Worm (Caenorhabditis elegans) whole organism, L1 larva: Measurements from ENCODE around the gene F40F9.10.

ENCODE experiments used
- C04F5.9 ChIP-seq: sonication (generic microtip); optimal IDR thresholded peaks from 2 replicates; lab custom pipeline; 2016; ENCODE audit warnings: missing genetic modification characterization, missing compliant biosample characterization
- C16A3.4 ChIP-seq: fragments of 150-350 bp; optimal IDR thresholded peaks from 2 replicates; lab custom pipeline; 2014; ENCODE audit warnings: missing biosample characterization, missing genetic modification characterization
- C34B4.2 ChIP-seq: sonication (generic microtip); optimal IDR thresholded peaks from 2 replicates; lab custom pipeline; 2017; ENCODE audit warnings: mild to moderate bottlenecking, missing genetic modification characterization, missing compliant biosample characterization
- F16B12.6 ChIP-seq: fragments of 150-350 bp; optimal IDR thresholded peaks from 2 replicates; lab custom pipeline; 2014; ENCODE audit warnings: missing biosample characterization, missing genetic modification characterization
- Y116A8C.19 ChIP-seq: sonication (generic microtip); optimal IDR thresholded peaks from 2 replicates; lab custom pipeline; 2016; ENCODE audit warnings: missing compliant biosample characterization, missing genetic modification characterization, borderline replicate concordance
- aha-1 ChIP-seq: fragments of 150-350 bp; optimal IDR thresholded peaks from 2 replicates; lab custom pipeline; 2014; ENCODE audit warnings: missing biosample characterization, missing genetic modification characterization
- alr-1 ChIP-seq: fragments of 200-800 bp; sonication (Bioruptor generic); optimal IDR thresholded peaks from 2 replicates; lab custom pipeline; 2018; ENCODE audit warnings: borderline replicate concordance, mild to moderate bottlenecking, missing genetic modification characterization, missing compliant biosample characterization
- ama-1 ChIP-seq: fragments of 150-350 bp; optimal IDR thresholded peaks from 2 replicates; lab custom pipeline; 2014
- blmp-1 ChIP-seq: fragments of 150-350 bp; optimal IDR thresholded peaks from 2 replicates; lab custom pipeline; 2014; ENCODE audit warnings: missing biosample characterization, missing genetic modification characterization
- ceh-82 ChIP-seq, 3 experiments: fragments of 150-350 bp in 1 of 3; sonication (generic microtip) in 2 of 3; optimal IDR thresholded peaks; 2 replicates each; lab custom pipeline; 2014 to 2017; ENCODE audit warnings: missing biosample characterization in 3 of 3, missing genetic modification characterization in 3 of 3
- ces-1 ChIP-seq: fragments of 150-350 bp; optimal IDR thresholded peaks from 2 replicates; lab custom pipeline; 2014; ENCODE audit warnings: missing biosample characterization, missing genetic modification reagents, missing genetic modification characterization
- dpl-1 ChIP-seq, 3 experiments: fragments of 150-350 bp in 2 of 3; sonication (generic microtip) in 1 of 3; optimal IDR thresholded peaks; 2 replicates each; lab custom pipeline; 2014 to 2017; ENCODE audit warnings: missing biosample characterization in 3 of 3, missing genetic modification characterization in 3 of 3, missing genetic modification reagents in 3 of 3
- dsc-1 ChIP-seq: sonication (generic microtip); optimal IDR thresholded peaks from 2 replicates; lab custom pipeline; 2016; ENCODE audit warnings: mild to moderate bottlenecking, missing genetic modification characterization, missing compliant biosample characterization
- efl-1 ChIP-seq, 4 experiments: fragments of 150-350 bp; optimal IDR thresholded peaks in 3 of 4; peaks in 1 of 4; 1 replicate in 1 of 4; 2 replicates in 3 of 4; lab custom pipeline; 2014; ENCODE audit warnings: missing biosample characterization in 2 of 4, missing genetic modification characterization in 2 of 4, missing genetic modification reagents in 2 of 4
- egl-13 ChIP-seq: sonication (generic microtip); optimal IDR thresholded peaks from 2 replicates; lab custom pipeline; 2016; ENCODE audit warnings: missing genotype, missing genetic modification reagents, missing genetic modification characterization, missing compliant biosample characterization
- elt-2 ChIP-seq: sonication (generic microtip); optimal IDR thresholded peaks from 2 replicates; lab custom pipeline; 2016; ENCODE audit warnings: missing genetic modification characterization, mild to moderate bottlenecking, inconsistent platforms, missing compliant biosample characterization, missing genetic modification reagents
- elt-3 ChIP-seq, 6 experiments: fragments of 150-350 bp in 1 of 6; sonication (generic microtip); optimal IDR thresholded peaks; 2 replicates each; lab custom pipeline; 2017 to 2018; ENCODE audit warnings: missing biosample characterization in 6 of 6, missing genetic modification characterization in 6 of 6, inconsistent platforms in 1 of 6
- fos-1 ChIP-seq: fragments of 150-350 bp; optimal IDR thresholded peaks from 2 replicates; lab custom pipeline; 2014; ENCODE audit warnings: missing biosample characterization, missing genetic modification characterization
- hlh-4 ChIP-seq: sonication (generic microtip); optimal IDR thresholded peaks from 2 replicates; lab custom pipeline; 2016; ENCODE audit warnings: mild to moderate bottlenecking, missing genetic modification characterization, missing compliant biosample characterization
- hpl-2 ChIP-seq: fragments of 150-350 bp; optimal IDR thresholded peaks from 2 replicates; lab custom pipeline; 2014; ENCODE audit warnings: missing biosample characterization, missing genetic modification reagents, missing genetic modification characterization
- lin-13 ChIP-seq: fragments of 150-350 bp; optimal IDR thresholded peaks from 2 replicates; lab custom pipeline; 2014; ENCODE audit warnings: missing biosample characterization, missing genetic modification reagents, missing genetic modification characterization
- lin-15B ChIP-seq: fragments of 150-350 bp; sonication (generic microtip); optimal IDR thresholded peaks from 3 replicates; lab custom pipeline; 2014; ENCODE audit warnings: missing biosample characterization, missing genetic modification characterization
- lir-3 ChIP-seq: sonication (generic microtip); optimal IDR thresholded peaks from 2 replicates; lab custom pipeline; 2016; ENCODE audit warnings: mild to moderate bottlenecking, missing genetic modification characterization, moderate library complexity, missing compliant biosample characterization; ENCODE audit not compliant: poor library complexity
- mab-9 ChIP-seq: fragments of 200-800 bp; sonication (Bioruptor generic); IDR thresholded peaks from 2 replicates; pipeline ENCODE4 v1.3.6; 2022; ENCODE audit warnings: missing genetic modification reagents, missing genetic modification characterization, missing compliant biosample characterization
- mdl-1 ChIP-seq, 2 experiments: fragments of 150-350 bp; optimal IDR thresholded peaks; 2 replicates each; lab custom pipeline; 2014 to 2017; ENCODE audit warnings: missing biosample characterization in 2 of 2, missing genetic modification characterization in 2 of 2, inconsistent platforms in 1 of 2
- mef-2 ChIP-seq: fragments of 150-350 bp; optimal IDR thresholded peaks from 2 replicates; lab custom pipeline; 2014; ENCODE audit warnings: missing biosample characterization, missing genetic modification characterization
- mep-1 ChIP-seq: fragments of 150-350 bp; optimal IDR thresholded peaks from 2 replicates; lab custom pipeline; 2014; ENCODE audit warnings: missing biosample characterization, missing genetic modification characterization
- nhr-19 ChIP-seq: fragments of 200-800 bp; sonication (Bioruptor generic); conservative IDR thresholded peaks from 2 replicates; pipeline ENCODE4 v1.3.6; 2022; ENCODE audit warnings: missing genetic modification characterization, missing compliant biosample characterization
- nhr-20 ChIP-seq: sonication (generic microtip); optimal IDR thresholded peaks from 2 replicates; lab custom pipeline; 2016; ENCODE audit warnings: mild to moderate bottlenecking, missing genetic modification characterization, missing compliant biosample characterization
- nhr-71 ChIP-seq: sonication (generic microtip); optimal IDR thresholded peaks from 2 replicates; lab custom pipeline; 2016; ENCODE audit warnings: mild to moderate bottlenecking, missing genetic modification characterization, moderate library complexity, missing compliant biosample characterization
- nhr-77 ChIP-seq: fragments of 150-350 bp; optimal IDR thresholded peaks from 2 replicates; lab custom pipeline; 2014; ENCODE audit warnings: missing biosample characterization, missing genetic modification characterization
- nhr-84 ChIP-seq: sonication (generic microtip); optimal IDR thresholded peaks from 2 replicates; lab custom pipeline; 2017; ENCODE audit warnings: missing biosample characterization, missing genetic modification characterization
- nhr-90 ChIP-seq: sonication (generic microtip); optimal IDR thresholded peaks from 2 replicates; lab custom pipeline; 2016; ENCODE audit warnings: mild to moderate bottlenecking, missing genetic modification characterization, missing compliant biosample characterization; ENCODE audit not compliant: poor library complexity
- pag-3 ChIP-seq: sonication (generic microtip); optimal IDR thresholded peaks from 2 replicates; lab custom pipeline; 2017; ENCODE audit warnings: missing genetic modification characterization, mild to moderate bottlenecking, missing compliant biosample characterization, antibody characterized with exemption, borderline replicate concordance; ENCODE audit not compliant: insufficient read depth
- pax-3 ChIP-seq: fragments of 200-800 bp; sonication (Bioruptor generic); optimal IDR thresholded peaks from 2 replicates; lab custom pipeline; 2018; ENCODE audit warnings: mild to moderate bottlenecking, missing genetic modification characterization, moderate library complexity, missing compliant biosample characterization
- rnt-1 ChIP-seq: sonication (generic microtip); optimal IDR thresholded peaks from 2 replicates; lab custom pipeline; 2016; ENCODE audit warnings: mild to moderate bottlenecking, missing genetic modification characterization, moderate library complexity, missing compliant biosample characterization
- skn-1 ChIP-seq: fragments of 150-350 bp; optimal IDR thresholded peaks from 2 replicates; lab custom pipeline; 2014; ENCODE audit warnings: missing biosample characterization, missing genetic modification characterization
- snu-23 ChIP-seq: sonication (generic microtip); optimal IDR thresholded peaks from 2 replicates; lab custom pipeline; 2016; ENCODE audit warnings: missing genetic modification characterization, missing compliant biosample characterization
- sox-4 ChIP-seq: sonication (generic microtip); optimal IDR thresholded peaks from 2 replicates; lab custom pipeline; 2016; ENCODE audit warnings: missing genetic modification characterization, missing compliant biosample characterization
- swsn-7 ChIP-seq: sonication (generic microtip); optimal IDR thresholded peaks from 2 replicates; lab custom pipeline; 2016; ENCODE audit warnings: missing genetic modification characterization, missing compliant biosample characterization
- tbx-2 ChIP-seq: sonication (generic microtip); optimal IDR thresholded peaks from 2 replicates; lab custom pipeline; 2016; ENCODE audit warnings: missing genetic modification characterization, missing compliant biosample characterization
- unc-30 ChIP-seq: sonication (generic microtip); optimal IDR thresholded peaks from 2 replicates; lab custom pipeline; 2017; ENCODE audit warnings: missing biosample characterization, missing genetic modification characterization
- unc-86 ChIP-seq: sonication (generic microtip); optimal IDR thresholded peaks from 2 replicates; lab custom pipeline; 2016; ENCODE audit warnings: missing genetic modification characterization, missing compliant biosample characterization
- unc-98 ChIP-seq: fragments of 200-800 bp; sonication (Bioruptor generic); IDR thresholded peaks from 2 replicates; pipeline ENCODE4 v1.3.6; 2022; ENCODE audit warnings: missing genetic modification characterization, missing compliant biosample characterization
- ztf-11 ChIP-seq, 2 experiments: sonication (generic microtip); optimal IDR thresholded peaks; 2 replicates each; lab custom pipeline; 2016 to 2017; ENCODE audit warnings: missing genetic modification characterization in 2 of 2, missing biosample characterization in 1 of 2, missing compliant biosample characterization in 1 of 2
- ztf-4 ChIP-seq: fragments of 150-350 bp; optimal IDR thresholded peaks from 2 replicates; lab custom pipeline; 2014; ENCODE audit warnings: missing biosample characterization, missing genetic modification characterization

The F40F9.10 gene

ce11 chrV:9729462-9730162 is 16.2 kb upstream of the F40F9.10 start, which contains the start of the genes aagr-3 and drap-1 (continued):
- peak; percentile 76 for TF ChIP-seq C16A3.4 (tag; lab: Kevin White, UChicago)
- TF ChIP-seq lin-13 (GFP tag; lab: Kevin White, UChicago), result peak; percentile 39
- TF ChIP-seq blmp-1, result peak; percentile 67
- TF ChIP-seq mdl-1 (tag; optimal IDR thresholded peaks at IDR 0.05; lab: Kevin White, UChicago), result peak in 1 of 2 experiments; percentile 42
- TF ChIP-seq mab-9 (GFP tag; lab: Robert Waterston, UW), result no peak
- no peak for TF ChIP-seq pax-3 (tag; lab: Kevin White, UChicago)
- peak; percentile 12 for TF ChIP-seq skn-1 (tag; lab: Kevin White, UChicago)
- TF ChIP-seq F16B12.6, result no peak
- TF ChIP-seq C34B4.2 (tag; lab: Kevin White, UChicago), result no peak
- peak; percentile 50 for TF ChIP-seq nhr-90 (tag; lab: Kevin White, UChicago)
- no peak for TF ChIP-seq C04F5.9 (tag; lab: Kevin White, UChicago)
- no peak for TF ChIP-seq lir-3 (tag; lab: Kevin White, UChicago)
- TF ChIP-seq nhr-20 (tag; lab: Kevin White, UChicago), result peak; percentile 48
- TF ChIP-seq snu-23, result peak; percentile 51
- TF ChIP-seq lin-15B, result peak; percentile 56
- peak; percentile 40 for TF ChIP-seq nhr-19 (GFP tag; lab: Robert Waterston, UW)
- TF ChIP-seq ceh-82 (tag; optimal IDR thresholded peaks at IDR 0.05; lab: Kevin White, UChicago), result peak in 1 of 3 experiments; percentile 31
- TF ChIP-seq nhr-77 (tag; lab: Kevin White, UChicago), result peak; percentile 19
- TF ChIP-seq mef-2, result no peak
- no peak for TF ChIP-seq unc-98 (GFP tag; lab: Robert Waterston, UW)
- no peak for TF ChIP-seq sox-4 (tag; lab: Kevin White, UChicago)
- TF ChIP-seq ces-1, result no peak
- TF ChIP-seq efl-1 (optimal IDR thresholded peaks at IDR 0.05; lab: Kevin White, UChicago), result peak; percentile 21 to 71
- peak; percentile 80 to 97 for TF ChIP-seq efl-1 (GFP tag; optimal IDR thresholded peaks at IDR 0.05 in 1 of 2; lab: Kevin White, UChicago)
- no peak for TF ChIP-seq nhr-84 (tag; lab: Kevin White, UChicago)
- TF ChIP-seq fos-1 (tag; lab: Kevin White, UChicago), result peak; percentile 36
- no peak for TF ChIP-seq unc-86 (tag; lab: Kevin White, UChicago)
- TF ChIP-seq hpl-2, result no peak
- TF ChIP-seq swsn-7 (tag; lab: Kevin White, UChicago), result peak; percentile 36
- TF ChIP-seq dpl-1 (GFP tag; optimal IDR thresholded peaks at IDR 0.05; lab: Kevin White, UChicago), result peak; percentile 52 to 84 (median 75)
- no peak for TF ChIP-seq tbx-2 (tag; lab: Kevin White, UChicago)
- peak; percentile 11 for TF ChIP-seq elt-2
- TF ChIP-seq rnt-1 (tag; lab: Kevin White, UChicago), result peak; percentile 12
- no peak for TF ChIP-seq egl-13
- no peak for TF ChIP-seq unc-30 (tag; lab: Kevin White, UChicago)
- TF ChIP-seq elt-3 (tag; optimal IDR thresholded peaks at IDR 0.05; lab: Kevin White, UChicago), result peak in 1 of 6 experiments; percentile 65
- no peak for TF ChIP-seq pag-3 (tag; lab: Kevin White, UChicago)
- TF ChIP-seq hlh-4, result no peak
- TF ChIP-seq alr-1 (tag; lab: Kevin White, UChicago), result no peak
- peak; percentile 37 for TF ChIP-seq ama-1 (lab: Kevin White, UChicago)
- TF ChIP-seq Y116A8C.19, result no peak
- no peak for TF ChIP-seq aha-1 (tag; lab: Kevin White, UChicago)
- TF ChIP-seq ztf-11 (tag; optimal IDR thresholded peaks at IDR 0.05; lab: Kevin White, UChicago), result no peak
- peak; percentile 54 for TF ChIP-seq mep-1 (tag; lab: Kevin White, UChicago)
- TF ChIP-seq dsc-1 (tag; lab: Kevin White, UChicago), result no peak
- TF ChIP-seq ztf-4 (tag; lab: Kevin White, UChicago), result peak; percentile 12
- peak; percentile 63 for TF ChIP-seq nhr-71 (tag; lab: Kevin White, UChicago)
